Worm (Caenorhabditis elegans): ENCODE results near the gene Y105C5A.10.

DNA sequence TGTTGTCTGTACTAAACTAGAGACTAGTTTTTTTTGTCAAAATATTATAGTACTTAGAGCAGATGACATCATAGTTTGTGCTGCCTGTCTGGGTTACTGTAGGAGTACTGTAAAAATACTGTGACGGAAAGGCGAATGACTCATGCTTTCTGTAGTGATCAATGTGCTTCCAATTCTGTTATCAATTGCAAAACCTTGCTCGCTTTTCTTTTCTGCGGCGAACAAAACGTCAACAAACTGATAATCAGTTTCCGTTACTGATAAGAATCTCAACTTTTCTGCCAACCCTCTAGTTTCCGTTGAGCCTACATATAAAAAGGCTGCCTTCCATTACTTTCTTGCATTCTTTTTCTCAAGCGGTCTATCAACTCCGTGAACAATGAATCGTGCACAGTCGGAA, 5.3 kb downstream of the Y105C5A.10 start, which contains the start of gene Y105C5A.13:
- TF ChIP-seq eor-1 (tag; optimal IDR thresholded peaks at IDR 0.05) (no peak), snpc-4 (tag; optimal IDR thresholded peaks at IDR 0.05) (no peak), nhr-237 (tag; optimal IDR thresholded peaks at IDR 0.05) (no peak), nhr-28 (tag; optimal IDR thresholded peaks at IDR 0.05) (no peak), unc-62 (GFP tag; optimal IDR thresholded peaks at IDR 0.05) (no peak), nhr-23 (tag; optimal IDR thresholded peaks at IDR 0.05) (no peak), aly-2 (tag; optimal IDR thresholded peaks at IDR 0.05) (no peak), unc-39 (tag; optimal IDR thresholded peaks at IDR 0.05) (no peak), egl-27 (tag; optimal IDR thresholded peaks at IDR 0.05) (no peak), fos-1 (tag; optimal IDR thresholded peaks at IDR 0.05) (no peak), mdl-1 (tag; optimal IDR thresholded peaks at IDR 0.05) (no peak), nfya-1 (tag; optimal IDR thresholded peaks at IDR 0.05; ENCODE audit: insufficient read depth) (no peak), ama-1 (optimal IDR thresholded peaks at IDR 0.05) (no peak)
